ENCODE assay signal across 6 worm cellular contexts in the genomic region with DNA sequence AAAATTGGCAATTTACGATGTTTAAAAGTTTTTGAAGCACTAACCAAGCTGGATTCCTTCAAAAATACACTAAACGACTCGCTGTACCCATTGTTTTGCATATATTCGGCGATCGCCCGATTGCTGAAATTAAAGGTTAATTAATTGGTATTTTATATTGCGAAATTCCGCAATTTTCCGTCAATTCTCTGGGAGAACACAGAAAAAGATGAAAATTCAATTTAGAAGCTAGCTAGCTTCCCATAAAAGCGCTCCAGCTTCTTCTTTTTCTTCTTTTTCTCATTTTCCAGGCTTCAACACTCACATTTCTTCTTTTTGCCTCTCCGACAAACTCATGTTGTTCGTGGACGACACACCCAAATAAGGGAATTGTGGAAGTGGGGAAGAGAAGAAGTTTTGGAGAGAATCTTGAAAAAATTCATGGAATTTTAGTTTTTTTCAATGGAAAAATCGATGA.
TF ChIP-seq lines count a peak whose summit lies in the region.

Gene lis-1 (minus strand): TSS at position 407 of the 457 bp plus-strand sequence.

TF ChIP-seq in whole organism, L1 larva, 84 proteins besides CTCF, POLR2A, EP300 and RAD21:
- TF ChIP-seq nhr-71 (tag; optimal IDR thresholded peaks at IDR 0.05; lab: Kevin White, UChicago), result peak; percentile 11
- no peak for TF ChIP-seq hlh-4 (tag; optimal IDR thresholded peaks at IDR 0.05; lab: Kevin White, UChicago)
- no peak for TF ChIP-seq unc-130 (tag; optimal IDR thresholded peaks at IDR 0.05; lab: Kevin White, UChicago)
- TF ChIP-seq ces-1 (GFP tag; optimal IDR thresholded peaks at IDR 0.05; lab: Kevin White, UChicago), result peak; percentile 68
TF ChIP-seq in whole organism, L1 larva: peak in this region for 2.

TF ChIP-seq in whole organism, L3 larva, 47 proteins besides CTCF, POLR2A, EP300 and RAD21:
- peak; percentile 5 for TF ChIP-seq nfya-1 (tag; optimal IDR thresholded peaks at IDR 0.05; lab: Kevin White, UChicago; ENCODE audit: insufficient read depth)
- no peak for TF ChIP-seq unc-39 (tag; optimal IDR thresholded peaks at IDR 0.05; lab: Kevin White, UChicago)

TF ChIP-seq in whole organism, L4 larva, 104 proteins besides CTCF, POLR2A, EP300 and RAD21:
- peak in 1 of 2 experiments; percentile 5 for TF ChIP-seq lsy-2 (tag; optimal IDR thresholded peaks at IDR 0.05; lab: Kevin White, UChicago)
- peak; percentile 51; the same call in 1 of the 2 replicates for TF ChIP-seq ctbp-1 (GFP tag; IDR thresholded peaks at IDR 0.05; lab: Robert Waterston, UW)
- TF ChIP-seq ces-1 (GFP tag; optimal IDR thresholded peaks at IDR 0.05; lab: Kevin White, UChicago), result peak; percentile 55
- no peak for TF ChIP-seq nhr-76 (tag; optimal IDR thresholded peaks at IDR 0.05; lab: Kevin White, UChicago)

TF ChIP-seq in whole organism, late embryonic, 69 proteins besides CTCF, POLR2A, EP300 and RAD21:
- TF ChIP-seq unc-55 (GFP tag; optimal IDR thresholded peaks at IDR 0.05; lab: Kevin White, UChicago) (no peak), gmeb-2 (tag; optimal IDR thresholded peaks at IDR 0.05; lab: Kevin White, UChicago) (no peak), sox-2 (GFP tag; IDR thresholded peaks at IDR 0.05; lab: Robert Waterston, UW) (no peak), unc-42 (tag; optimal IDR thresholded peaks at IDR 0.05; lab: Kevin White, UChicago) (peak; percentile 83), ceh-31 (tag; optimal IDR thresholded peaks at IDR 0.05; lab: Kevin White, UChicago) (peak; percentile 12), lim-6 (tag; optimal IDR thresholded peaks at IDR 0.05; lab: Kevin White, UChicago) (no peak)

TF ChIP-seq in whole organism, mixed stage, embryonic, 35 proteins besides CTCF, POLR2A, EP300 and RAD21:
- TF ChIP-seq ces-1 (GFP tag; optimal IDR thresholded peaks at IDR 0.05; lab: Kevin White, UChicago), result peak; percentile 87
- no peak for TF ChIP-seq snpc-4 (tag; optimal IDR thresholded peaks at IDR 0.05; lab: Kevin White, UChicago)

TF ChIP-seq in whole organism, young adult, 124 proteins besides CTCF, POLR2A, EP300 and RAD21:
- TF ChIP-seq lin-35 (GFP tag; optimal IDR thresholded peaks at IDR 0.05; lab: Kevin White, UChicago), result peak in 1 of 3 experiments; percentile 23
- no peak for TF ChIP-seq zfh-2 (GFP tag; conservative IDR thresholded peaks at IDR 0.05; lab: Robert Waterston, UW)
- TF ChIP-seq nfyb-1 (GFP tag; IDR thresholded peaks at IDR 0.05; lab: Robert Waterston, UW), result 0 out of 2 replicates have a peak, but pooled peaks have one; percentile 10
- TF ChIP-seq atf-7 (tag; optimal IDR thresholded peaks at IDR 0.05; lab: Kevin White, UChicago), result peak; percentile 5
- no peak for TF ChIP-seq cebp-1 (GFP tag; IDR thresholded peaks at IDR 0.05; lab: Robert Waterston, UW)
- TF ChIP-seq cebp-1 (tag; optimal IDR thresholded peaks at IDR 0.05; lab: Kevin White, UChicago), result peak; percentile 80
- TF ChIP-seq K11D2.4 (GFP tag; IDR thresholded peaks at IDR 0.05; lab: Robert Waterston, UW), result no peak
